Worm (Caenorhabditis elegans): ENCODE results near the gene F10B5.3.

- TF ChIP-seq C17E4.6 (GFP tag; IDR thresholded peaks at IDR 0.05) (no peak), Y53F4B.3 (GFP tag; IDR thresholded peaks at IDR 0.05) (no peak), him-1 (tag; optimal IDR thresholded peaks at IDR 0.05) (no peak), ama-1 (optimal IDR thresholded peaks at IDR 0.05) (no peak), ama-1 (GFP tag; optimal IDR thresholded peaks at IDR 0.05) (no peak), unc-62 (GFP tag; optimal IDR thresholded peaks at IDR 0.05) (no peak), ztf-18 (tag; optimal IDR thresholded peaks at IDR 0.05) (no peak), die-1 (tag; optimal IDR thresholded peaks at IDR 0.05) (no peak), F23B12.7 (tag; optimal IDR thresholded peaks at IDR 0.05; ENCODE audit: insufficient read depth) (no peak), bed-2 (GFP tag; IDR thresholded peaks at IDR 0.05) (no peak), cebp-2 (GFP tag; IDR thresholded peaks at IDR 0.05) (no peak), nhr-27 (tag; optimal IDR thresholded peaks at IDR 0.05) (peak; percentile 20), lin-54 (GFP tag; optimal IDR thresholded peaks at IDR 0.05) (no peak)
These were observed 18.3 kb downstream of the F10B5.3 start for ce11 chrII:8131413-8131966.

Data from whole organism, young adult.